Worm (Caenorhabditis elegans) whole organism, L4/young adult: ENCODE results near the gene fipr-8.

ENCODE experiments used
- W03F9.2 ChIP-seq: fragments of 150-350 bp; optimal IDR thresholded peaks from 2 replicates; lab custom pipeline; 2014; ENCODE audit warnings: missing biosample characterization, missing genetic modification characterization
- dao-5 ChIP-seq: sonication (generic microtip); optimal IDR thresholded peaks from 2 replicates; lab custom pipeline; 2016; ENCODE audit warnings: missing genotype, missing genetic modification characterization, moderate library complexity, missing compliant biosample characterization
- him-1 ChIP-seq: sonication (generic microtip); optimal IDR thresholded peaks from 2 replicates; lab custom pipeline; 2016; ENCODE audit warnings: missing genotype, missing genetic modification reagents, missing genetic modification characterization, missing compliant biosample characterization

fipr-8 gene

ce11 chrV:10239861-10240260 is at the start of gene fipr-8:
TSS of gene fipr-8 (minus strand) at chrV:10239961.
- TF ChIP-seq him-1 (tag; lab: Kevin White, UChicago) (no peak), W03F9.2 (no peak)

DNA sequence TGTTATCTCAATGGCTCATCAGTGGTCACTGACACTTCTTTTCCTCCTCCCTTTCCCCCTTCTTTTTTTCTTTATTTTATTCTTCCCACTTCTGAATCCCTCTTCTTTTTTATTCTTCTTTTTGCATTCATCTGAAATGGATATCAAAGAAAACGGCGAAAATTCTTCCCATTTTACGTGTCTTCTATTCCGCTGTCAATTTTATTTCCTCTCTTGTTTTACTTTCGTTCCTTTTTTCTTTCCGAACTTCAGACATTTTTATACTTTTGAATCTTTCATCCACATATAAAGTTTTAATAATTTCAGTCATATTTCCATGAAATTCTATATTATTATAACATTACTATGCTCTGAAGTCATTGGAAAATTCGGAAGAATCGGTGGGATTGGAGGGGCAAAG is 47.5 kb upstream of the fipr-8 start, which contains the start of gene B0024.3:
Gene B0024.3, plus strand, starts transcription at position 301 of the 400 bp plus-strand sequence.
- no peak for TF ChIP-seq W03F9.2
- no peak for TF ChIP-seq him-1 (tag; lab: Kevin White, UChicago)
- TF ChIP-seq dao-5 (tag; lab: Kevin White, UChicago): no peak

- TF ChIP-seq dao-5 (tag; lab: Kevin White, UChicago) (no peak), him-1 (tag; lab: Kevin White, UChicago) (no peak), W03F9.2 (no peak)
Observed at ce11 chrV:10285853-10286252, 46.1 kb upstream of the fipr-8 start.

- TF ChIP-seq him-1 (tag; lab: Kevin White, UChicago) (no peak), W03F9.2 (no peak), dao-5 (tag; lab: Kevin White, UChicago) (no peak)
Observed at ce11 chrV:10283444-10283843, 43.7 kb upstream of the fipr-8 start, which contains the start of gene lys-3. TSS of gene lys-3 (minus strand) at chrV:10283544.

ce11 chrV:10281374-10281773 is 41.6 kb upstream of the fipr-8 start, which contains the start of gene lys-2:
TSS of gene lys-2 (minus strand) at chrV:10281474.
- TF ChIP-seq dao-5 (tag; lab: Kevin White, UChicago) (no peak), him-1 (tag; lab: Kevin White, UChicago) (no peak), W03F9.2 (no peak)

ce11 chrV:10280112-10280511 is 40.4 kb upstream of the fipr-8 start:
- TF ChIP-seq him-1 (tag; lab: Kevin White, UChicago) (no peak), dao-5 (tag; lab: Kevin White, UChicago) (no peak), W03F9.2 (no peak)

- no peak for TF ChIP-seq dao-5 (tag; lab: Kevin White, UChicago)
- TF ChIP-seq him-1 (tag; lab: Kevin White, UChicago): no peak
- TF ChIP-seq W03F9.2: no peak
Observed at ce11 chrV:10277579-10277978, 37.8 kb upstream of the fipr-8 start, which contains the start of gene lys-1. TSS of gene lys-1 (plus strand) at chrV:10277904.

ce11 chrV:10276038-10276437 is 36.3 kb upstream of the fipr-8 start:
- TF ChIP-seq W03F9.2: no peak
- TF ChIP-seq dao-5 (tag; lab: Kevin White, UChicago): no peak
- TF ChIP-seq him-1 (tag; lab: Kevin White, UChicago): no peak

DNA sequence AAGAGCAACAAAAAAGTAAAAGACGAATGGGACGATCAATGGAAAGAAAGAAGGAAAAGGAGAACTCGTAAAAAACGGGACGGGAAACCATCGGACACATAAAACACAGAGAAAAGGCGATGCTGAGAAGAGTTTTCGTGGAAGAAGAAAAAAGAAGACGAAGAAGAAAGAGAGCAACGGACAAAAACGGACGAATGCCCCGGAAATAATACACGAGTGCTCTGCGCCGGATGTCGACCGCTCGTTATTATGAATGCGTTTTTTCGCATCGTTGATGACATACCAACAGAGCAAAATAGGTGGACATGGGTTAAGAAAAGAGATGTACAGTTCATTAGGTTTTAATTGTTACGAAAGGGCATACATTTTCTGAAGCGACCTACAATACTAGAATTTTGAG is 35.9 kb upstream of the fipr-8 start, which contains the start of gene Y22F5A.11:
Gene Y22F5A.11, minus strand, starts transcription at position 28 of the 400 bp plus-strand sequence.
- TF ChIP-seq W03F9.2 (no peak), him-1 (tag; lab: Kevin White, UChicago) (no peak), dao-5 (tag; lab: Kevin White, UChicago) (no peak)

DNA sequence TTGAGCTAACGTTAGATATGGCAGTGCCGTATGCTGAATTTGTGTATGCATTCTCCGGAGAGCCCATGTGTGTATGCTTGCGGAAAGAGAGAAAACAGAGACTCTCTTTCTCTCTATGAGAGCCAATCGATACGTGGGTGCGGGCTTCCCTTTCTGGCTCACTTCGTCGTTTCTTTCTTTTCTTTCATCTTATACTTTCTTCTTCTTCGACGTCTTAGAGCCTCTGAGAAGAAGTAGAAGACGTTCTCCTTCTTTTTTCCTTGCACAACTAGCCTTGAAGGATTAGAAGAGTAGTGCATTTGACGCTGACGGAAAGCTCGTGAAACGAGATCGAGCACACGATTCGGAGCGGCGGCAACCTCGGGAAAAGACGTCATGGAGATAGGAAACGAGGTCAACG is 34.1 kb upstream of the fipr-8 start:
- no peak for TF ChIP-seq W03F9.2
- peak; percentile 46 for TF ChIP-seq him-1 (tag; lab: Kevin White, UChicago)
- TF ChIP-seq dao-5 (tag; lab: Kevin White, UChicago): no peak

ce11 chrV:10270214-10270613 is 30.5 kb upstream of the fipr-8 start, which contains the start of gene ric-4:
TSS of gene ric-4 (minus strand) at chrV:10270314.
- TF ChIP-seq dao-5 (tag; lab: Kevin White, UChicago) (no peak), him-1 (tag; lab: Kevin White, UChicago) (no peak), W03F9.2 (no peak)

DNA sequence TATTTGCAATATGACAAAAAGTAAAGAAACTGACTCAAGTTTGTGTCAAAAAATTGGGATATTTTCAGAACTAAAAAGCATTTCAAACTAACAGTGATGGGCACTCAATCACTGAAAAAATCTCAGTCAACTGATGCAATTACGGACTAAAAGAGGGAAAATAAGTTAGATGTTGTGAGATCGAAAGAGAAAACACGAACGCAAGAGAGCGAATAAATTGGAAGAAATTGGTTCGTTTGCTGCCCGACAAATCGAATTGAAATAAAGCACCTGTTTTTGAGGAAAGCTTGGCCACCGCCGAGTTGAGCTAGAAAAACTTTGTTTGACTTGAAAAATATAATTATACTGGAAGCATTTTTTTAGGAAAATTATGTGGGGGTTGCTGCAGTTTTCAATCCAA is 26.3 kb upstream of the fipr-8 start:
- TF ChIP-seq W03F9.2 (no peak), dao-5 (tag; lab: Kevin White, UChicago) (no peak), him-1 (tag; lab: Kevin White, UChicago) (no peak)

- no peak for TF ChIP-seq him-1 (tag; lab: Kevin White, UChicago)
Observed at ce11 chrV:10265019-10265418, 25.3 kb upstream of the fipr-8 start.

DNA sequence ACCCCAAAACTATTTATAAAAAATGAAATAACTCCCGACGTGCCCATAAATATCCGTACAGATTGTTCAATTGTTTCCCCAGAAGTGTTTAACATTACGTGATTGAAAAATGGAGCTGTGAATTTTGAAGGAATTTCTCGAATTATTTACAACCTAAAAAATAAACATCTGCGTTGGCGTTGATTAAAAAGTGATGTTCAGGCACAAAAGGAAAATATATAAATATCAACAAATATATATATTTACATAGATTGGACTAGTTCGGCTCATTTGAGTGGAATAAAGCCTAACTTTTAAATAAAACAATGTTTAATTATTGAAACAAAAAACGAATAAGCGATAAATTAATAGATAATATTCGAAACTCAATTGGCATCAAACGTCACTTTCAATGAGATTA is 20.7 kb upstream of the fipr-8 start, which contains the start of gene sri-18:
Gene sri-18, minus strand, starts transcription at position 101 of the 400 bp plus-strand sequence.
- TF ChIP-seq W03F9.2: no peak
- TF ChIP-seq him-1 (tag; lab: Kevin White, UChicago): peak; percentile 15
- no peak for TF ChIP-seq dao-5 (tag; lab: Kevin White, UChicago)

DNA sequence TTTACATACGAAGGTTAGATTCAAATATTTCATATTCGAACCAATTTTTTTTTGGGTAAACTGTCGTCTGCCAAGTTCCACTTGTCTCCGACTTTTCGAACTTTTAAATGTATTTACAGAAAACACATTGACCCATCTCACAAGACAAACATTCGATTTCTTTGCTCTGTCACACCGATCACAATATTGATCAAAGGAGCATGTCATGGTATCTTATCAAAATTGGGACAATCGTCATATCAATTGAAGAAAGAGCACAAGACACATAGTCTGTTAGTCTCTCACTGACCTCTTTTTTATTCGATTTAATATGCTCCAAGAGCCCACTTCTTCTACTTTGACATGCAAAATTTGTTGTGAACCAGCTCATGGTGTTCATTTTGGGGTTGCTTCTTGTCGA is 16.3 kb upstream of the fipr-8 start, which contains the start of gene nhr-232:
Gene nhr-232, plus strand, starts transcription at position 121 of the 400 bp plus-strand sequence.
- no peak for TF ChIP-seq W03F9.2
- TF ChIP-seq him-1 (tag; lab: Kevin White, UChicago): no peak
- TF ChIP-seq dao-5 (tag; lab: Kevin White, UChicago): no peak
